Fruit fly (Drosophila melanogaster): ENCODE measurements around the gene scf.

- no peak for TF ChIP-seq CG33017 (tag; optimal IDR thresholded peaks at IDR 0.05)
- no peak for TF ChIP-seq CG7045 (GFP tag; optimal IDR thresholded peaks at IDR 0.05)
- no peak for TF ChIP-seq Crg-1 (GFP tag; optimal IDR thresholded peaks at IDR 0.05)
- no peak for TF ChIP-seq kay (GFP tag; ENCODE audit: borderline replicate concordance)
- no peak for TF ChIP-seq toe (GFP tag; optimal IDR thresholded peaks at IDR 0.05)
- no peak for TF ChIP-seq ovo (GFP tag; optimal IDR thresholded peaks at IDR 0.05)
- peak; percentile 54 for TF ChIP-seq bab1 (GFP tag; optimal IDR thresholded peaks at IDR 0.05)
- TF ChIP-seq CG11617 (GFP tag; optimal IDR thresholded peaks at IDR 0.05) = no peak
- no peak for TF ChIP-seq CG1620 (GFP tag; optimal IDR thresholded peaks at IDR 0.05)
- TF ChIP-seq Hr96 (GFP tag; optimal IDR thresholded peaks at IDR 0.05) = no peak
- peak; percentile 28 for TF ChIP-seq Mnt (GFP tag; optimal IDR thresholded peaks at IDR 0.05)
These were observed 19.8 kb downstream of the scf start, which contains the start of gene Myo61F for dm6 chr3L:1318241-1318640.
